Fruit fly (Drosophila melanogaster) whole organism, embryonic: ENCODE results near the gene CG14442.

Source experiments
- CG10209 ChIP-seq: fragments of 200-800 bp; sonication (Bioruptor generic); optimal IDR thresholded peaks from 3 replicates; lab custom pipeline; 2017; ENCODE audit warnings: missing biosample characterization, mild to moderate bottlenecking, missing genetic modification characterization, missing genetic modification reagents
- CG11456 ChIP-seq: fragments of 200-800 bp; sonication (Bioruptor generic); IDR thresholded peaks from 3 replicates; pipeline ENCODE4 v1.3.6; 2022; ENCODE audit warnings: missing biosample characterization, missing genetic modification characterization
- CG13296 ChIP-seq: fragments of 200-800 bp; sonication (Bioruptor generic); optimal IDR thresholded peaks from 3 replicates; lab custom pipeline; 2018; ENCODE audit warnings: missing biosample characterization, mild to moderate bottlenecking, missing genetic modification characterization
- CG13624 ChIP-seq: fragments of 200-800 bp; sonication (Bioruptor generic); optimal IDR thresholded peaks from 2 replicates; lab custom pipeline; 2016; ENCODE audit warnings: missing biosample characterization, missing genetic modification characterization
- CG17912 ChIP-seq: fragments of 200-800 bp; sonication (Bioruptor generic); optimal IDR thresholded peaks from 2 replicates; lab custom pipeline; 2018; ENCODE audit warnings: missing biosample characterization, mild to moderate bottlenecking, missing genetic modification characterization
- CG18262 ChIP-seq: fragments of 200-800 bp; optimal IDR thresholded peaks from 3 replicates; lab custom pipeline; 2019; ENCODE audit warnings: missing biosample characterization, mild to moderate bottlenecking, missing genetic modification characterization, moderate library complexity
- CG2120 ChIP-seq: fragments of 200-800 bp; sonication (Bioruptor generic); optimal IDR thresholded peaks from 3 replicates; lab custom pipeline; 2016; ENCODE audit warnings: missing biosample characterization, missing genetic modification characterization
- CG3163 ChIP-seq: fragments of 200-800 bp; sonication (Bioruptor generic); optimal IDR thresholded peaks from 3 replicates; lab custom pipeline; 2016; ENCODE audit warnings: missing biosample characterization, missing genetic modification characterization
- CG32532 ChIP-seq: fragments of 200-800 bp; sonication (Bioruptor generic); IDR thresholded peaks from 2 replicates; pipeline ENCODE4 v1.3.6; 2022; ENCODE audit warnings: missing biosample characterization, missing genetic modification characterization
- CG32767 ChIP-seq: fragments of 200-800 bp; sonication (Bioruptor generic); IDR thresholded peaks from 2 replicates; pipeline ENCODE4 v1.3.6; 2022; ENCODE audit warnings: missing biosample characterization, missing genetic modification characterization
- CG33557 ChIP-seq: fragments of 200-800 bp; sonication (Bioruptor generic); optimal IDR thresholded peaks from 2 replicates; lab custom pipeline; 2019; ENCODE audit warnings: missing biosample characterization, mild to moderate bottlenecking, missing genetic modification characterization, moderate library complexity
- CG4404 ChIP-seq: fragments of 200-800 bp; sonication (Bioruptor generic); IDR thresholded peaks from 2 replicates; pipeline ENCODE4 v1.3.6; 2022; ENCODE audit warnings: missing biosample characterization, missing genetic modification characterization
- CG4854 ChIP-seq: fragments of 200-800 bp; sonication (Bioruptor generic); optimal IDR thresholded peaks from 2 replicates; lab custom pipeline; 2016; ENCODE audit warnings: missing biosample characterization, missing genetic modification characterization, inconsistent platforms
- CG5953 ChIP-seq: fragments of 200-800 bp; sonication (Bioruptor generic); IDR thresholded peaks from 2 replicates; pipeline ENCODE4 v1.3.6; 2022; ENCODE audit warnings: missing biosample characterization, missing genetic modification characterization
- CG6854 ChIP-seq: fragments of 200-800 bp; sonication (Bioruptor generic); optimal IDR thresholded peaks from 3 replicates; lab custom pipeline; 2017; ENCODE audit warnings: missing biosample characterization, mild to moderate bottlenecking, missing genetic modification characterization
- CG7987 ChIP-seq: fragments of 200-800 bp; sonication (Bioruptor generic); optimal IDR thresholded peaks from 2 replicates; lab custom pipeline; 2018; ENCODE audit warnings: missing biosample characterization, mild to moderate bottlenecking, missing genetic modification characterization, moderate library complexity
- CG8478 ChIP-seq: fragments of >200 bp; optimal IDR thresholded peaks from 2 replicates; lab custom pipeline; 2018
- CG9437 ChIP-seq: fragments of 200-800 bp; sonication (Bioruptor generic); optimal IDR thresholded peaks from 2 replicates; lab custom pipeline; 2018; ENCODE audit warnings: missing biosample characterization, mild to moderate bottlenecking, missing genetic modification characterization
- Chrac-16 ChIP-seq: fragments of 200-800 bp; sonication (Bioruptor generic); optimal IDR thresholded peaks from 3 replicates; lab custom pipeline; 2016; ENCODE audit warnings: missing biosample characterization, missing genetic modification characterization
- CrebB ChIP-seq: fragments of 200-800 bp; sonication (Bioruptor generic); optimal IDR thresholded peaks from 3 replicates; lab custom pipeline; 2018; ENCODE audit warnings: missing biosample characterization, mild to moderate bottlenecking, missing genetic modification characterization
- D ChIP-seq, 2 experiments: fragments of 200-800 bp in 1 of 2; fragments of >200 bp in 1 of 2; sonication (Bioruptor generic) in 1 of 2; optimal IDR thresholded peaks; 2 replicates in 1 of 2; 3 replicates in 1 of 2; lab custom pipeline; 2017; ENCODE audit warnings: mild to moderate bottlenecking in 1 of 2, missing biosample characterization in 1 of 2, missing genetic modification characterization in 1 of 2, missing genetic modification reagents in 1 of 2
- D19B ChIP-seq: fragments of 200-800 bp; sonication (Bioruptor generic); optimal IDR thresholded peaks from 2 replicates; lab custom pipeline; 2017; ENCODE audit warnings: missing biosample characterization, mild to moderate bottlenecking, missing genetic modification characterization
- Fer2 ChIP-seq: fragments of 200-800 bp; sonication (Bioruptor generic); optimal IDR thresholded peaks from 2 replicates; lab custom pipeline; 2018; ENCODE audit warnings: missing biosample characterization, mild to moderate bottlenecking, missing genetic modification characterization, moderate library complexity
- H15 ChIP-seq: fragments of 200-800 bp; sonication (Bioruptor generic); IDR thresholded peaks from 3 replicates; pipeline ENCODE4 v1.3.6; 2022; ENCODE audit warnings: missing biosample characterization, missing genetic modification characterization
- Hand ChIP-seq: fragments of 200-800 bp; sonication (Bioruptor generic); optimal IDR thresholded peaks from 2 replicates; lab custom pipeline; 2017; ENCODE audit warnings: mild to moderate bottlenecking, missing biosample characterization, missing genetic modification reagents, missing genetic modification characterization
- HmgZ ChIP-seq: fragments of 200-800 bp; sonication (Bioruptor generic); optimal IDR thresholded peaks from 2 replicates; lab custom pipeline; 2018; ENCODE audit warnings: missing biosample characterization, mild to moderate bottlenecking, missing genetic modification characterization
- MESR4 ChIP-seq: fragments of 200-800 bp; sonication (Bioruptor generic); optimal IDR thresholded peaks from 2 replicates; lab custom pipeline; 2018; ENCODE audit warnings: missing biosample characterization, mild to moderate bottlenecking, missing genetic modification characterization, moderate library complexity
- Poxn ChIP-seq: fragments of 200-800 bp; sonication (Bioruptor generic); IDR thresholded peaks from 2 replicates; pipeline ENCODE4 v1.3.6; 2022; ENCODE audit warnings: missing biosample characterization, missing genetic modification characterization
- Side ChIP-seq: fragments of 200-800 bp; sonication (Bioruptor generic); optimal IDR thresholded peaks from 2 replicates; lab custom pipeline; 2016; ENCODE audit warnings: missing biosample characterization, missing genetic modification characterization
- Vsx1 ChIP-seq: fragments of 200-800 bp; sonication (Bioruptor generic); optimal IDR thresholded peaks from 2 replicates; lab custom pipeline; 2017; ENCODE audit warnings: missing biosample characterization, mild to moderate bottlenecking, missing genetic modification characterization, missing genetic modification reagents
- ase ChIP-seq: fragments of 200-800 bp; sonication (Bioruptor generic); IDR thresholded peaks from 3 replicates; pipeline ENCODE4 v1.3.6; 2022; ENCODE audit warnings: missing biosample characterization, missing genetic modification characterization
- ato ChIP-seq: fragments of 200-800 bp; sonication (Bioruptor generic); IDR thresholded peaks from 2 replicates; pipeline ENCODE4 v1.3.6; 2022; ENCODE audit warnings: missing biosample characterization, missing genetic modification characterization; ENCODE audit not compliant: partially characterized antibody
- chm ChIP-seq: fragments of 200-800 bp; sonication (Bioruptor generic); IDR thresholded peaks from 2 replicates; pipeline ENCODE4 v1.3.6; 2022; ENCODE audit warnings: missing biosample characterization, missing genetic modification characterization
- crc ChIP-seq: fragments of 200-800 bp; sonication (Bioruptor generic); optimal IDR thresholded peaks from 2 replicates; lab custom pipeline; 2016; ENCODE audit warnings: missing biosample characterization, missing genetic modification characterization
- disco-r ChIP-seq: fragments of 200-800 bp; sonication (Bioruptor generic); optimal IDR thresholded peaks from 2 replicates; lab custom pipeline; 2016; ENCODE audit warnings: missing biosample characterization, missing genetic modification characterization
- dmrt99B ChIP-seq: fragments of 200-800 bp; sonication (Bioruptor generic); optimal IDR thresholded peaks from 2 replicates; lab custom pipeline; 2018; ENCODE audit warnings: missing biosample characterization, mild to moderate bottlenecking, missing genetic modification characterization, moderate library complexity
- fd64A ChIP-seq: fragments of 200-800 bp; sonication (Bioruptor generic); optimal IDR thresholded peaks from 3 replicates; lab custom pipeline; 2018; ENCODE audit warnings: missing biosample characterization, mild to moderate bottlenecking, missing genetic modification characterization
- fd96Cb ChIP-seq: fragments of 200-800 bp; sonication (Bioruptor generic); optimal IDR thresholded peaks from 2 replicates; lab custom pipeline; 2018; ENCODE audit warnings: missing biosample characterization, mild to moderate bottlenecking, missing genetic modification characterization, moderate library complexity
- fru ChIP-seq: fragments of >200 bp; optimal IDR thresholded peaks from 2 replicates; lab custom pipeline; 2017
- gsb-n ChIP-seq: fragments of 200-800 bp; sonication (Bioruptor generic); optimal IDR thresholded peaks from 3 replicates; lab custom pipeline; 2018; ENCODE audit warnings: missing biosample characterization, mild to moderate bottlenecking, missing genetic modification characterization
- hth ChIP-seq: fragments of >200 bp; optimal IDR thresholded peaks from 2 replicates; lab custom pipeline; 2017; ENCODE audit warnings: inconsistent platforms
- jigr1 ChIP-seq: fragments of 200-800 bp; sonication (Bioruptor generic); IDR thresholded peaks from 3 replicates; pipeline ENCODE4 v1.3.6; 2022; ENCODE audit warnings: missing biosample characterization, missing genetic modification characterization
- ken ChIP-seq: fragments of 200-800 bp; sonication (Bioruptor generic); IDR thresholded peaks from 3 replicates; pipeline ENCODE4 v1.3.6; 2022; ENCODE audit warnings: missing biosample characterization, missing genetic modification characterization
- mld ChIP-seq: fragments of 200-800 bp; sonication (Bioruptor generic); IDR thresholded peaks from 3 replicates; pipeline ENCODE4 v1.3.6; 2022; ENCODE audit warnings: missing biosample characterization, missing genetic modification characterization; ENCODE audit not compliant: partially characterized antibody
- phol ChIP-seq: fragments of 200-800 bp; sonication (Bioruptor generic); optimal IDR thresholded peaks from 3 replicates; lab custom pipeline; 2018; ENCODE audit warnings: missing biosample characterization, mild to moderate bottlenecking, missing genetic modification characterization, moderate library complexity
- psq ChIP-seq: fragments of 200-800 bp; sonication (Bioruptor generic); optimal IDR thresholded peaks from 2 replicates; lab custom pipeline; 2017; ENCODE audit warnings: missing biosample characterization, missing genetic modification characterization
- ro ChIP-seq: fragments of 200-800 bp; sonication (Bioruptor generic); IDR thresholded peaks from 2 replicates; pipeline ENCODE4 v1.3.6; 2022; ENCODE audit warnings: missing biosample characterization, missing genetic modification characterization
- run ChIP-seq: fragments of 200-800 bp; sonication (Bioruptor generic); optimal IDR thresholded peaks from 3 replicates; lab custom pipeline; 2018; ENCODE audit warnings: missing biosample characterization, mild to moderate bottlenecking, missing genetic modification characterization
- slou ChIP-seq: fragments of 200-800 bp; sonication (Bioruptor generic); optimal IDR thresholded peaks from 3 replicates; lab custom pipeline; 2016; ENCODE audit warnings: missing biosample characterization, missing genetic modification characterization
- so ChIP-seq: fragments of 200-800 bp; sonication (Bioruptor generic); IDR thresholded peaks from 3 replicates; pipeline ENCODE4 v1.3.6; 2022; ENCODE audit warnings: missing biosample characterization, missing genetic modification characterization
- unc-4 ChIP-seq: fragments of 200-800 bp; sonication (Bioruptor generic); IDR thresholded peaks from 2 replicates; pipeline ENCODE4 v1.3.6; 2022; ENCODE audit warnings: missing biosample characterization, missing genetic modification characterization; ENCODE audit not compliant: partially characterized antibody
- vnd ChIP-seq: fragments of 200-800 bp; sonication (Bioruptor generic); IDR thresholded peaks from 3 replicates; pipeline ENCODE4 v1.3.6; 2022; ENCODE audit warnings: missing biosample characterization, missing genetic modification characterization; ENCODE audit not compliant: partially characterized antibody

CG14442 gene

DNA sequence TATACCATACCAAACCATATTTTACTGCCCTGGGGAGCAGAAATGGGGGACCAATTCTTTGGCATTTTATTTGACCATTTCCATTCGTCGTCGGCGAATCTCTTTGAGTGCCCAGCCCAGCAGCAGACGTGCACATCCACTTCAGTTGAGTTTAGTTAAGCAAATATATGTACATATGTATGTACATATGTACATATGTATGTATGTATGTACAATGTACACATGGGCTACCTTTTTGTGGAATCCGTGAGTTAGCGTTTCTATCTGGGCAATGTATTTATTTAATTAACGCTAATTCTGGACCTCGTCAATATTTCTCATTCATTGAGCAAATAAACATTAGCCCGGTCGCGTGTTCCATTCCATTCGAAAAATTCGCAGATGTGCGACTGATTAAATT lies 25.2 kb upstream of the CG14442 start (continued):
- TF ChIP-seq H15 (GFP tag; lab: Robert Waterston, UW) (no peak), D19B (GFP tag; lab: Kevin White, UChicago) (no peak), CG13624 (GFP tag; lab: Kevin White, UChicago) (no peak), ato (GFP tag; lab: Robert Waterston, UW) (no peak), CG4854 (no peak), HmgZ (tag; lab: Kevin White, UChicago) (no peak), CG13296 (GFP tag; lab: Kevin White, UChicago) (peak; percentile 35), CG18262 (tag; lab: Kevin White, UChicago) (no peak), CG2120 (no peak), slou (GFP tag; lab: Kevin White, UChicago) (no peak), CG5953 (GFP tag; lab: Robert Waterston, UW) (no peak), hth (lab: Kevin White, UChicago) (no peak), MESR4 (GFP tag; lab: Kevin White, UChicago) (no peak), fru (lab: Kevin White, UChicago) (no peak), disco-r (GFP tag; lab: Kevin White, UChicago) (no peak), jigr1 (GFP tag; lab: Robert Waterston, UW) (no peak), CG8478 (no peak), Fer2 (tag; lab: Kevin White, UChicago) (no peak), Chrac-16 (GFP tag; lab: Kevin White, UChicago) (no peak), CrebB (tag; lab: Kevin White, UChicago) (no peak), chm (GFP tag; lab: Robert Waterston, UW) (no peak), so (GFP tag; lab: Robert Waterston, UW) (no peak), D (optimal IDR thresholded peaks at IDR 0.05; lab: Kevin White, UChicago) (no peak), D (GFP tag; optimal IDR thresholded peaks at IDR 0.05; lab: Kevin White, UChicago) (no peak), CG9437 (GFP tag; lab: Kevin White, UChicago) (no peak), vnd (GFP tag; lab: Robert Waterston, UW) (no peak), crc (GFP tag; lab: Kevin White, UChicago) (no peak), fd96Cb (tag; lab: Kevin White, UChicago) (no peak), run (tag; lab: Kevin White, UChicago) (no peak), CG4404 (GFP tag; lab: Robert Waterston, UW) (no peak), ken (GFP tag; lab: Robert Waterston, UW) (no peak), CG7987 (GFP tag; lab: Kevin White, UChicago) (peak; percentile 10), dmrt99B (tag; lab: Kevin White, UChicago) (peak; percentile 11), CG6854 (GFP tag; lab: Kevin White, UChicago) (no peak), CG32767 (GFP tag; lab: Robert Waterston, UW) (no peak), CG17912 (GFP tag; lab: Kevin White, UChicago) (no peak), mld (no peak), CG32532 (GFP tag; lab: Robert Waterston, UW) (no peak), CG3163 (GFP tag; lab: Kevin White, UChicago) (no peak), Poxn (GFP tag; lab: Robert Waterston, UW) (no peak), ro (no peak), Vsx1 (GFP tag; lab: Kevin White, UChicago) (no peak), CG10209 (GFP tag; lab: Kevin White, UChicago) (peak; percentile 35), gsb-n (tag; lab: Kevin White, UChicago) (no peak), Side (GFP tag; lab: Kevin White, UChicago) (no peak), unc-4 (GFP tag; lab: Robert Waterston, UW) (no peak), Hand (GFP tag; lab: Kevin White, UChicago) (no peak), psq (GFP tag; lab: Kevin White, UChicago) (no peak), CG33557 (GFP tag; lab: Kevin White, UChicago) (no peak), phol (tag; lab: Kevin White, UChicago) (no peak), CG11456 (GFP tag; lab: Robert Waterston, UW) (no peak), fd64A (GFP tag; lab: Kevin White, UChicago) (peak; percentile 27), ase (GFP tag; lab: Robert Waterston, UW) (no peak)
